Worm (Caenorhabditis elegans) whole organism, late embryonic: ENCODE measurements around the gene dhc-3.

ENCODE experiments used
- C38D4.7 ChIP-seq: fragments of 200-800 bp; sonication (Bioruptor generic); optimal IDR thresholded peaks from 2 replicates; lab custom pipeline; 2018; ENCODE audit warnings: mild to moderate bottlenecking, missing genetic modification characterization, moderate library complexity, missing compliant biosample characterization
- T23F11.4 ChIP-seq: fragments of 200-800 bp; sonication (Bioruptor generic); optimal IDR thresholded peaks from 2 replicates; lab custom pipeline; 2018; ENCODE audit warnings: mild to moderate bottlenecking, missing genetic modification characterization, missing compliant biosample characterization
- ahr-1 ChIP-seq: sonication (generic microtip); optimal IDR thresholded peaks from 2 replicates; lab custom pipeline; 2016; ENCODE audit warnings: missing genetic modification characterization, missing compliant biosample characterization
- ama-1 ChIP-seq: fragments of 150-350 bp; optimal IDR thresholded peaks from 2 replicates; lab custom pipeline; 2014
- ceh-14 ChIP-seq: sonication (generic microtip); optimal IDR thresholded peaks from 2 replicates; lab custom pipeline; 2016; ENCODE audit warnings: missing genotype, missing genetic modification characterization, missing compliant biosample characterization
- ceh-18 ChIP-seq: sonication (generic microtip); optimal IDR thresholded peaks from 2 replicates; lab custom pipeline; 2016; ENCODE audit warnings: missing genetic modification characterization, missing compliant biosample characterization
- ceh-19 ChIP-seq: fragments of 200-800 bp; sonication (Bioruptor generic); optimal IDR thresholded peaks from 2 replicates; lab custom pipeline; 2018; ENCODE audit warnings: mild to moderate bottlenecking, missing genetic modification characterization, missing compliant biosample characterization
- ceh-2 ChIP-seq: sonication (generic microtip); optimal IDR thresholded peaks from 2 replicates; lab custom pipeline; 2016; ENCODE audit warnings: missing genotype, missing genetic modification characterization, missing compliant biosample characterization
- ceh-34 ChIP-seq: sonication (generic microtip); optimal IDR thresholded peaks from 2 replicates; lab custom pipeline; 2016; ENCODE audit warnings: mild to moderate bottlenecking, missing genetic modification characterization, missing compliant biosample characterization
- ceh-45 ChIP-seq: fragments of 200-800 bp; sonication (Bioruptor generic); IDR thresholded peaks from 2 replicates; pipeline ENCODE4 v1.3.6; 2022; ENCODE audit warnings: missing genetic modification reagents, missing genetic modification characterization, missing compliant biosample characterization
- ceh-6 ChIP-seq: fragments of 200-800 bp; sonication (Bioruptor generic); optimal IDR thresholded peaks from 2 replicates; lab custom pipeline; 2018; ENCODE audit warnings: mild to moderate bottlenecking, missing genetic modification characterization, missing compliant biosample characterization
- ceh-9 ChIP-seq: sonication (generic microtip); optimal IDR thresholded peaks from 2 replicates; lab custom pipeline; 2016; ENCODE audit warnings: mild to moderate bottlenecking, missing genetic modification characterization, inconsistent platforms, missing compliant biosample characterization
- che-1 ChIP-seq: sonication (generic microtip); optimal IDR thresholded peaks from 2 replicates; lab custom pipeline; 2016; ENCODE audit warnings: mild to moderate bottlenecking, missing genetic modification characterization, missing compliant biosample characterization
- dmd-4 ChIP-seq: sonication (generic microtip); optimal IDR thresholded peaks from 2 replicates; lab custom pipeline; 2016; ENCODE audit warnings: borderline replicate concordance, missing genetic modification characterization, missing compliant biosample characterization
- dve-1 ChIP-seq: sonication (generic microtip); optimal IDR thresholded peaks from 2 replicates; lab custom pipeline; 2017; ENCODE audit warnings: antibody characterized with exemption, mild to moderate bottlenecking, missing genetic modification characterization, missing compliant biosample characterization
- eyg-1 ChIP-seq: sonication (generic microtip); optimal IDR thresholded peaks from 2 replicates; lab custom pipeline; 2016; ENCODE audit warnings: missing genotype, missing genetic modification characterization, missing compliant biosample characterization
- fkh-10 ChIP-seq: fragments of 150-350 bp; optimal IDR thresholded peaks from 2 replicates; lab custom pipeline; 2014; ENCODE audit warnings: missing biosample characterization, missing genetic modification reagents, missing genetic modification characterization
- fkh-6 ChIP-seq: sonication (generic microtip); optimal IDR thresholded peaks from 2 replicates; lab custom pipeline; 2016; ENCODE audit warnings: missing genetic modification characterization, missing compliant biosample characterization
- hlh-15 ChIP-seq: sonication (generic microtip); optimal IDR thresholded peaks from 2 replicates; lab custom pipeline; 2016; ENCODE audit warnings: missing genetic modification characterization, missing compliant biosample characterization
- hlh-30 ChIP-seq: sonication (generic microtip); optimal IDR thresholded peaks from 2 replicates; lab custom pipeline; 2017; ENCODE audit warnings: antibody characterized with exemption, missing genetic modification characterization, missing compliant biosample characterization; ENCODE audit not compliant: insufficient read depth
- hlh-6 ChIP-seq: sonication (generic microtip); optimal IDR thresholded peaks from 2 replicates; lab custom pipeline; 2016; ENCODE audit warnings: missing genotype, missing genetic modification characterization, missing compliant biosample characterization
- lim-6 ChIP-seq: sonication (generic microtip); optimal IDR thresholded peaks from 2 replicates; lab custom pipeline; 2016; ENCODE audit warnings: missing genetic modification characterization, missing compliant biosample characterization
- madf-2 ChIP-seq: sonication (generic microtip); optimal IDR thresholded peaks from 2 replicates; lab custom pipeline; 2017; ENCODE audit warnings: missing genetic modification characterization, missing compliant biosample characterization
- mec-3 ChIP-seq: sonication (generic microtip); optimal IDR thresholded peaks from 2 replicates; lab custom pipeline; 2016; ENCODE audit warnings: borderline replicate concordance, missing genetic modification characterization, missing compliant biosample characterization
- nfya-1 ChIP-seq: sonication (generic microtip); optimal IDR thresholded peaks from 2 replicates; lab custom pipeline; 2017; ENCODE audit warnings: missing genetic modification characterization, mild to moderate bottlenecking, missing compliant biosample characterization, antibody characterized with exemption, moderate library complexity
- npax-4 ChIP-seq: sonication (generic microtip); optimal IDR thresholded peaks from 2 replicates; lab custom pipeline; 2016; ENCODE audit warnings: missing genetic modification characterization, missing compliant biosample characterization
- pat-9 ChIP-seq: fragments of 200-800 bp; sonication (Bioruptor generic); optimal IDR thresholded peaks from 2 replicates; lab custom pipeline; 2018; ENCODE audit warnings: mild to moderate bottlenecking, missing genetic modification characterization, moderate library complexity, missing compliant biosample characterization
- pax-1 ChIP-seq: fragments of 150-350 bp; optimal IDR thresholded peaks from 2 replicates; lab custom pipeline; 2014; ENCODE audit warnings: missing biosample characterization, missing genetic modification characterization
- ref-2 ChIP-seq: sonication (generic microtip); optimal IDR thresholded peaks from 2 replicates; lab custom pipeline; 2016; ENCODE audit warnings: missing genetic modification characterization, missing compliant biosample characterization
- sdc-2 ChIP-seq: sonication (generic microtip); optimal IDR thresholded peaks from 2 replicates; lab custom pipeline; 2016; ENCODE audit warnings: missing genotype, missing genetic modification characterization, missing compliant biosample characterization
- sox-2 ChIP-seq: fragments of 200-800 bp; sonication (Bioruptor generic); IDR thresholded peaks from 2 replicates; pipeline ENCODE4 v1.3.6; 2022; ENCODE audit warnings: missing genetic modification reagents, missing genetic modification characterization, missing compliant biosample characterization
- tbx-7 ChIP-seq: sonication (generic microtip); optimal IDR thresholded peaks from 2 replicates; lab custom pipeline; 2016; ENCODE audit warnings: missing genotype, missing genetic modification characterization, missing compliant biosample characterization
- unc-3 ChIP-seq, 2 experiments: fragments of 200-800 bp in 1 of 2; sonication (Bioruptor generic) in 1 of 2; sonication (generic microtip) in 1 of 2; conservative IDR thresholded peaks in 1 of 2; optimal IDR thresholded peaks in 1 of 2; 2 replicates each; pipeline versions ENCODE4 v1.3.6 to Lab custom; 2016 to 2022; ENCODE audit warnings: missing compliant biosample characterization in 2 of 2, missing genetic modification characterization in 2 of 2, missing genetic modification reagents in 1 of 2
- unc-42 ChIP-seq: sonication (generic microtip); optimal IDR thresholded peaks from 2 replicates; lab custom pipeline; 2016; ENCODE audit warnings: missing genotype, missing genetic modification characterization, missing compliant biosample characterization
- unc-55 ChIP-seq: sonication (generic microtip); optimal IDR thresholded peaks from 2 replicates; lab custom pipeline; 2017; ENCODE audit warnings: missing biosample characterization, missing genetic modification reagents, missing genetic modification characterization
- zip-5 ChIP-seq: sonication (generic microtip); optimal IDR thresholded peaks from 2 replicates; lab custom pipeline; 2016; ENCODE audit warnings: missing genetic modification characterization, missing compliant biosample characterization

The dhc-3 gene

DNA sequence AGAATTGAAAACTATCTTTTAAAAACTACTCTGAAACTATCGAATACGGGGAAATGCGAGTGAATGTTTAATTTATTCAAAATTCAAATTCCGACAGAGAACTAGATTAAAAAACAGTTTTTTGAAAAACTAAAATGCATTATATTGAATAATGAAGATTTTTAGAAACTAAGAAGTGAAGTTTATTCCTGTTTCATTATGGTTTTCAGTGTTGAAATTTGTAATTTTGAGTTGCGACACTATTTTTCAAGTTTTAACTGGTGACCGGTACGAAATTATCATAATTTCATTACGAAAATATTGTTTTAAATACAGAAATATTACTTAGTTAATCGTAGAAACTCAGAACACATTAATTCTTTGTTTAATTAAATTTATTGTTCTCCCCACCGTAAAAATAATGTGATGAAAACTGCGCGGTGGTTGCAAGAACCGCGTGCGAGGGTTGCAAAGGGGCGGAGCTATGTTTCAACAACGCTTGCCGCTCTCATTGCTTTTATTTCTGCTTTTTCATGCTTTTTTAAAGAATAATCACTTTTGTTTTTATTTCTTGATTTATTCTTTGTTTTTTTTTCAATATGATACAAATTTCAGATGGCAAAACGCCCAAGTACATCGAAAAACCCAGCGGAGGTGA is 37.5 kb downstream of the dhc-3 start, which contains the start of gene him-17 (continued):
- peak; percentile 45 for TF ChIP-seq ceh-34
- TF ChIP-seq ceh-18 (tag; lab: Kevin White, UChicago) = no peak
- TF ChIP-seq eyg-1 = no peak
- no peak for TF ChIP-seq ref-2 (tag; lab: Kevin White, UChicago)
- no peak for TF ChIP-seq tbx-7
- no peak for TF ChIP-seq hlh-6 (tag; lab: Kevin White, UChicago)
- TF ChIP-seq T23F11.4 (GFP tag; lab: Kevin White, UChicago) = no peak
- TF ChIP-seq unc-55 (GFP tag; lab: Kevin White, UChicago) = no peak
- TF ChIP-seq fkh-10 (GFP tag; lab: Kevin White, UChicago) = no peak
- TF ChIP-seq nfya-1 (tag; lab: Kevin White, UChicago) = peak; percentile 57
- no peak for TF ChIP-seq ahr-1 (tag; lab: Kevin White, UChicago)
- TF ChIP-seq hlh-15 (tag; lab: Kevin White, UChicago) = peak; percentile 25
- no peak for TF ChIP-seq hlh-30 (tag; lab: Kevin White, UChicago)
- TF ChIP-seq C38D4.7 (GFP tag; lab: Kevin White, UChicago) = peak; percentile 47
- TF ChIP-seq ama-1 (lab: Kevin White, UChicago) = no peak
- TF ChIP-seq ceh-19 (GFP tag; lab: Kevin White, UChicago) = peak; percentile 49
- peak; percentile 23 for TF ChIP-seq ceh-2 (tag; lab: Kevin White, UChicago)
- no peak for TF ChIP-seq ceh-45 (GFP tag; lab: Robert Waterston, UW)
- no peak for TF ChIP-seq dve-1
- TF ChIP-seq dmd-4 (tag; lab: Kevin White, UChicago) = no peak
- TF ChIP-seq ceh-14 = peak; percentile 77
- 0 out of 2 replicates have a peak, but pooled peaks have one; percentile 10 for TF ChIP-seq unc-3 (GFP tag; conservative IDR thresholded peaks at IDR 0.05; lab: Robert Waterston, UW)
- TF ChIP-seq unc-3 (tag; optimal IDR thresholded peaks at IDR 0.05; lab: Kevin White, UChicago) = no peak
- no peak for TF ChIP-seq npax-4 (tag; lab: Kevin White, UChicago)
- no peak for TF ChIP-seq ceh-9 (tag; lab: Kevin White, UChicago)
- peak; percentile 56 for TF ChIP-seq unc-42 (tag; lab: Kevin White, UChicago)
- no peak for TF ChIP-seq lim-6 (tag; lab: Kevin White, UChicago)
- TF ChIP-seq pat-9 (tag; lab: Kevin White, UChicago) = peak; percentile 58
- no peak for TF ChIP-seq pax-1 (tag; lab: Kevin White, UChicago)
- peak; percentile 43; the same call in 1 of the 2 replicates for TF ChIP-seq sox-2 (GFP tag; lab: Robert Waterston, UW)
- peak; percentile 10 for TF ChIP-seq fkh-6
- peak; percentile 43 for TF ChIP-seq che-1 (tag; lab: Kevin White, UChicago)

DNA sequence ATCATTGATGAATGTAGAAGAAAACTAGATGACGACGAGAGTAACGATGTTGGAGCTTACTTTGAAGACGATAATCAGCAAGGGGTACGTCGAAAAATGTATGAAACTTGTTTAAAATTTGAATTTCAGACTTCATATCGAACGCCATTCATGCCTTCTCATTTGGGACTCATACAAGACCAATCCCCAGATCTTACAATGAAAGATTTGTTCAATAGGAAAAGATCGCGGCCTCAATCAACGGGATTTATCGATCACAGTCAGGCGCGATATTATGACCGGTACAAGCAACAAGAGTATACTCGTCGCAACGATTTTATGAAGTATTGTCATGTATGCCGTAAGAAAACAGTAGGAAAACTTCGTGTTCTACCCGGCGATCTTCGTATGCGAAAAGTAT is 38.0 kb downstream of the dhc-3 start:
- TF ChIP-seq ceh-19 (GFP tag; lab: Kevin White, UChicago) = no peak
- TF ChIP-seq madf-2 (tag; lab: Kevin White, UChicago) = no peak
- no peak for TF ChIP-seq sdc-2 (tag; lab: Kevin White, UChicago)
- no peak for TF ChIP-seq ceh-2 (tag; lab: Kevin White, UChicago)
- TF ChIP-seq mec-3 = no peak
- TF ChIP-seq zip-5 (tag; lab: Kevin White, UChicago) = no peak
- TF ChIP-seq ref-2 (tag; lab: Kevin White, UChicago) = no peak
- TF ChIP-seq hlh-6 (tag; lab: Kevin White, UChicago) = no peak
- no peak for TF ChIP-seq lim-6 (tag; lab: Kevin White, UChicago)

DNA sequence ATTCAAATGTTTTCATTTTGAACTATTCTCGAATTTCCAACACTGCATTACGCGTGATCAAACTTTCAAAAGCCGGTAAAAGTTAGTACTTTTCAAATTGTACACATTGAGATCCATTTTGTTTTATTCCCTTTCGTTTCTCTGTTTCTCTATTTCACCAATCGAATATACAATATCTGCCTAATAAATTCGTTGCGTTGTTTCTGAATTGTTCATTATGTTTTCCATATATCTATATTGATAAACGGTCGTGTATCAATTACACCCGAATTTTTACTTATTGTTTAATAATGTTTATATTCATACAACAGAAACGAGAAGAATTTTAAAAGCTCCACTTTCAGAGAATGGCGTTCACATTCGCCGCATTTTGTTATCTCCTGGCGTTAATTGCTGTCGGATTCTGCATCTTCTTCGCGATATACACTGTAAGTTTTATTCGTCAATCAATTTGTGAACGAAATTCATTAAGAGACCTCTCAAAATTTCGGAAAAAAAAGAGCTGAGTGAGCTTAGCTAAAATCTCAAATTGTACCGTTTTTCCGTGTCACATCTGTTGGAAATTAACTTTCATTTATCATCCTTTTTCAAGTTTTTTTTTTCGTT is 41.3 kb downstream of the dhc-3 start, which contains the start of gene cni-1:
TSS of gene cni-1 (plus strand) at position 345 of the 606 bp plus-strand sequence.
- TF ChIP-seq sdc-2 (tag; lab: Kevin White, UChicago) (no peak), ceh-6 (GFP tag; lab: Kevin White, UChicago) (no peak), eyg-1 (no peak), pax-1 (tag; lab: Kevin White, UChicago) (no peak), hlh-30 (tag; lab: Kevin White, UChicago) (no peak)
